Fruit fly (Drosophila melanogaster) whole organism, embryonic: ENCODE results near the gene CG1309.

Experiments
- Aef1 ChIP-seq: fragments of 200-800 bp; sonication (Bioruptor generic); IDR thresholded peaks from 3 replicates; pipeline ENCODE4 v1.3.6; 2022; ENCODE audit warnings: missing biosample characterization, missing genetic modification characterization
- Atf6 ChIP-seq: fragments of 200-800 bp; sonication (Bioruptor generic); IDR thresholded peaks from 2 replicates; pipeline ENCODE4 v1.3.6; 2022; ENCODE audit warnings: missing biosample characterization, missing genetic modification characterization
- CG12071 ChIP-seq: fragments of 200-800 bp; sonication (Bioruptor generic); optimal IDR thresholded peaks from 3 replicates; lab custom pipeline; 2018; ENCODE audit warnings: missing biosample characterization, mild to moderate bottlenecking, missing genetic modification characterization
- CG12299 ChIP-seq: fragments of 200-800 bp; sonication (Bioruptor generic); optimal IDR thresholded peaks from 2 replicates; lab custom pipeline; 2018; ENCODE audit warnings: missing biosample characterization, mild to moderate bottlenecking, missing genetic modification characterization
- CG12659 ChIP-seq: fragments of 200-800 bp; sonication (Bioruptor generic); optimal IDR thresholded peaks from 3 replicates; lab custom pipeline; 2017; ENCODE audit warnings: mild to moderate bottlenecking, missing biosample characterization, missing genetic modification reagents, missing genetic modification characterization
- CG12744 ChIP-seq: fragments of 200-800 bp; sonication (Bioruptor generic); optimal IDR thresholded peaks from 2 replicates; lab custom pipeline; 2016; ENCODE audit warnings: missing biosample characterization, missing genetic modification characterization
- CG13123 ChIP-seq: fragments of 200-800 bp; sonication (Bioruptor generic); optimal IDR thresholded peaks from 2 replicates; lab custom pipeline; 2016; ENCODE audit warnings: missing biosample characterization, missing genetic modification characterization
- CG14050 ChIP-seq: fragments of 200-800 bp; sonication (Bioruptor generic); IDR thresholded peaks from 3 replicates; pipeline ENCODE4 v1.3.6; 2022; ENCODE audit warnings: missing biosample characterization, missing genetic modification characterization
- CG1529 ChIP-seq: fragments of 200-800 bp; sonication (Bioruptor generic); optimal IDR thresholded peaks from 3 replicates; lab custom pipeline; 2018; ENCODE audit warnings: missing biosample characterization, missing genetic modification characterization
- CG15479 ChIP-seq: fragments of 200-800 bp; sonication (Bioruptor generic); optimal IDR thresholded peaks from 3 replicates; lab custom pipeline; 2019; ENCODE audit warnings: missing biosample characterization, mild to moderate bottlenecking, missing genetic modification characterization, moderate library complexity
- CG17385 ChIP-seq: fragments of 200-800 bp; sonication (Bioruptor generic); optimal IDR thresholded peaks from 3 replicates; lab custom pipeline; 2018; ENCODE audit warnings: missing biosample characterization, mild to moderate bottlenecking, missing genetic modification characterization
- CG17568 ChIP-seq: fragments of 200-800 bp; sonication (Bioruptor generic); optimal IDR thresholded peaks from 2 replicates; lab custom pipeline; 2018; ENCODE audit warnings: missing biosample characterization, mild to moderate bottlenecking, missing genetic modification characterization, moderate library complexity
- CG17829 ChIP-seq: fragments of 200-800 bp; optimal IDR thresholded peaks from 2 replicates; lab custom pipeline; 2019; ENCODE audit warnings: missing biosample characterization, mild to moderate bottlenecking, missing genetic modification characterization, moderate library complexity
- CG3163 ChIP-seq: fragments of 200-800 bp; sonication (Bioruptor generic); optimal IDR thresholded peaks from 3 replicates; lab custom pipeline; 2016; ENCODE audit warnings: missing biosample characterization, missing genetic modification characterization
- CG5180 ChIP-seq: fragments of 200-800 bp; sonication (Bioruptor generic); optimal IDR thresholded peaks from 3 replicates; lab custom pipeline; 2017; ENCODE audit warnings: missing biosample characterization, missing genetic modification characterization, mild to moderate bottlenecking, moderate library complexity, missing genetic modification reagents
- CG5245 ChIP-seq: fragments of 200-800 bp; sonication (Bioruptor generic); optimal IDR thresholded peaks from 3 replicates; lab custom pipeline; 2016; ENCODE audit warnings: missing biosample characterization, missing genetic modification characterization
- CG6854 ChIP-seq: fragments of 200-800 bp; sonication (Bioruptor generic); optimal IDR thresholded peaks from 3 replicates; lab custom pipeline; 2017; ENCODE audit warnings: missing biosample characterization, mild to moderate bottlenecking, missing genetic modification characterization
- CG7987 ChIP-seq: fragments of 200-800 bp; sonication (Bioruptor generic); optimal IDR thresholded peaks from 2 replicates; lab custom pipeline; 2018; ENCODE audit warnings: missing biosample characterization, mild to moderate bottlenecking, missing genetic modification characterization, moderate library complexity
- CG8359 ChIP-seq: fragments of 200-800 bp; sonication (Bioruptor generic); optimal IDR thresholded peaks from 2 replicates; lab custom pipeline; 2017; ENCODE audit warnings: missing biosample characterization, mild to moderate bottlenecking, missing genetic modification characterization, borderline replicate concordance
- CG9727 ChIP-seq: fragments of 200-800 bp; sonication (Bioruptor generic); optimal IDR thresholded peaks from 3 replicates; lab custom pipeline; 2017; ENCODE audit warnings: missing biosample characterization, mild to moderate bottlenecking, missing genetic modification characterization
- CTCF ChIP-seq: fragments of 200-800 bp; sonication (Bioruptor generic); optimal IDR thresholded peaks from 2 replicates; lab custom pipeline; 2017; ENCODE audit warnings: missing biosample characterization, mild to moderate bottlenecking, missing genetic modification characterization, moderate library complexity
- Camta ChIP-seq: fragments of 200-800 bp; sonication (Bioruptor generic); optimal IDR thresholded peaks from 2 replicates; lab custom pipeline; 2016; ENCODE audit warnings: missing biosample characterization, missing genetic modification characterization
- D ChIP-seq, 2 experiments: fragments of 200-800 bp in 1 of 2; fragments of >200 bp in 1 of 2; sonication (Bioruptor generic) in 1 of 2; optimal IDR thresholded peaks; 2 replicates in 1 of 2; 3 replicates in 1 of 2; lab custom pipeline; 2017; ENCODE audit warnings: mild to moderate bottlenecking in 1 of 2, missing biosample characterization in 1 of 2, missing genetic modification characterization in 1 of 2, missing genetic modification reagents in 1 of 2
- Drgx ChIP-seq: fragments of 200-800 bp; sonication (Bioruptor generic); IDR thresholded peaks from 2 replicates; pipeline ENCODE4 v1.3.6; 2022; ENCODE audit warnings: missing biosample characterization, missing genetic modification characterization
- HLH4C ChIP-seq: fragments of 200-800 bp; sonication (Bioruptor generic); IDR thresholded peaks from 3 replicates; pipeline ENCODE4 v1.3.6; 2022; ENCODE audit warnings: missing biosample characterization, missing genetic modification characterization; ENCODE audit not compliant: partially characterized antibody
- Jarid2 ChIP-seq: fragments of 200-800 bp; sonication (Bioruptor generic); optimal IDR thresholded peaks from 3 replicates; lab custom pipeline; 2017; ENCODE audit warnings: mild to moderate bottlenecking, missing biosample characterization, missing genetic modification reagents, missing genetic modification characterization
- Optix ChIP-seq: fragments of 200-800 bp; sonication (Bioruptor generic); IDR thresholded peaks from 3 replicates; pipeline ENCODE4 v1.3.6; 2022; ENCODE audit warnings: missing biosample characterization, missing genetic modification characterization
- Rfx ChIP-seq: fragments of 200-800 bp; sonication (Bioruptor generic); IDR thresholded peaks from 2 replicates; pipeline ENCODE4 v1.3.6; 2022; ENCODE audit warnings: missing biosample characterization, missing genetic modification characterization
- Six4 ChIP-seq: fragments of 200-800 bp; sonication (Bioruptor generic); optimal IDR thresholded peaks from 2 replicates; lab custom pipeline; 2016; ENCODE audit warnings: missing biosample characterization, missing genetic modification characterization
- Xbp1 ChIP-seq: fragments of 200-800 bp; sonication (Bioruptor generic); optimal IDR thresholded peaks from 3 replicates; lab custom pipeline; 2016; ENCODE audit warnings: missing biosample characterization, mild to moderate bottlenecking, missing genetic modification characterization
- ara ChIP-seq: fragments of 200-800 bp; sonication (Bioruptor generic); IDR thresholded peaks from 2 replicates; pipeline ENCODE4 v1.3.6; 2022; ENCODE audit warnings: missing biosample characterization, missing genetic modification characterization
- chinmo ChIP-seq: fragments of 200-800 bp; sonication (Bioruptor generic); IDR thresholded peaks from 4 replicates; pipeline ENCODE4 v1.3.6; 2022; ENCODE audit warnings: missing biosample characterization, missing genetic modification characterization; ENCODE audit not compliant: partially characterized antibody
- dmrt11E ChIP-seq: fragments of 200-800 bp; sonication (Bioruptor generic); optimal IDR thresholded peaks from 3 replicates; lab custom pipeline; 2018; ENCODE audit warnings: missing biosample characterization, mild to moderate bottlenecking, missing genetic modification characterization, moderate library complexity
- ems ChIP-seq: fragments of 200-800 bp; sonication (Bioruptor generic); optimal IDR thresholded peaks from 3 replicates; lab custom pipeline; 2016; ENCODE audit warnings: missing biosample characterization, missing genetic modification characterization
- fd3F ChIP-seq: fragments of 200-800 bp; sonication (Bioruptor generic); optimal IDR thresholded peaks from 2 replicates; lab custom pipeline; 2018; ENCODE audit warnings: missing biosample characterization, mild to moderate bottlenecking, missing genetic modification characterization, moderate library complexity
- gro ChIP-seq: fragments of 200-800 bp; sonication (Bioruptor generic); optimal IDR thresholded peaks from 2 replicates; lab custom pipeline; 2016; ENCODE audit warnings: missing biosample characterization, missing genetic modification characterization
- kah ChIP-seq: fragments of 200-800 bp; sonication (Bioruptor generic); optimal IDR thresholded peaks from 2 replicates; lab custom pipeline; 2018; ENCODE audit warnings: missing biosample characterization, mild to moderate bottlenecking, missing genetic modification characterization
- kay ChIP-seq: fragments of 200-800 bp; sonication (Bioruptor generic); optimal IDR thresholded peaks from 2 replicates; lab custom pipeline; 2016; ENCODE audit warnings: missing biosample characterization, missing genetic modification characterization
- kni ChIP-seq: fragments of 200-800 bp; sonication (Bioruptor generic); optimal IDR thresholded peaks from 3 replicates; lab custom pipeline; 2017; ENCODE audit warnings: mild to moderate bottlenecking, missing biosample characterization, missing genetic modification reagents, missing genetic modification characterization
- lola ChIP-seq, 3 experiments: fragments of >200 bp in 2 of 3; fragments of 200-800 bp in 1 of 3; sonication (Bioruptor generic) in 1 of 3; optimal IDR thresholded peaks; 2 replicates each; lab custom pipeline; 2017 to 2019; ENCODE audit warnings: missing biosample characterization in 3 of 3, missing genetic modification characterization in 3 of 3, mild to moderate bottlenecking in 1 of 3, moderate library complexity in 1 of 3
- mam ChIP-seq: fragments of 200-800 bp; sonication (Bioruptor generic); optimal IDR thresholded peaks from 3 replicates; lab custom pipeline; 2016; ENCODE audit warnings: missing biosample characterization, missing genetic modification characterization
- odd ChIP-seq: fragments of 200-800 bp; sonication (Bioruptor generic); optimal IDR thresholded peaks from 2 replicates; lab custom pipeline; 2017; ENCODE audit warnings: missing biosample characterization, mild to moderate bottlenecking, missing genetic modification characterization
- org-1 ChIP-seq: fragments of 200-800 bp; sonication (Bioruptor generic); optimal IDR thresholded peaks from 2 replicates; lab custom pipeline; 2017; ENCODE audit warnings: missing biosample characterization, missing genetic modification characterization
- phol ChIP-seq: fragments of 200-800 bp; sonication (Bioruptor generic); optimal IDR thresholded peaks from 3 replicates; lab custom pipeline; 2018; ENCODE audit warnings: missing biosample characterization, mild to moderate bottlenecking, missing genetic modification characterization, moderate library complexity
- pita ChIP-seq: fragments of 200-800 bp; sonication (Bioruptor generic); optimal IDR thresholded peaks from 2 replicates; lab custom pipeline; 2017; ENCODE audit warnings: missing biosample characterization, mild to moderate bottlenecking, missing genetic modification characterization
- pum ChIP-seq: fragments of 200-800 bp; sonication (Bioruptor generic); optimal IDR thresholded peaks from 2 replicates; lab custom pipeline; 2016; ENCODE audit warnings: missing biosample characterization, missing genetic modification characterization
- pzg ChIP-seq: fragments of 200-800 bp; sonication (Bioruptor generic); optimal IDR thresholded peaks from 3 replicates; lab custom pipeline; 2018; ENCODE audit warnings: missing biosample characterization, mild to moderate bottlenecking, missing genetic modification characterization, moderate library complexity
- sens-2 ChIP-seq: fragments of 200-800 bp; sonication (Bioruptor generic); IDR thresholded peaks from 2 replicates; pipeline ENCODE4 v1.3.6; 2022; ENCODE audit warnings: missing biosample characterization, missing genetic modification characterization
- vfl ChIP-seq: fragments of 200-800 bp; sonication (Bioruptor generic); optimal IDR thresholded peaks from 2 replicates; lab custom pipeline; 2016; ENCODE audit warnings: missing biosample characterization, missing genetic modification characterization
- vnd ChIP-seq: fragments of 200-800 bp; sonication (Bioruptor generic); IDR thresholded peaks from 3 replicates; pipeline ENCODE4 v1.3.6; 2022; ENCODE audit warnings: missing biosample characterization, missing genetic modification characterization; ENCODE audit not compliant: partially characterized antibody

CG1309 gene

DNA sequence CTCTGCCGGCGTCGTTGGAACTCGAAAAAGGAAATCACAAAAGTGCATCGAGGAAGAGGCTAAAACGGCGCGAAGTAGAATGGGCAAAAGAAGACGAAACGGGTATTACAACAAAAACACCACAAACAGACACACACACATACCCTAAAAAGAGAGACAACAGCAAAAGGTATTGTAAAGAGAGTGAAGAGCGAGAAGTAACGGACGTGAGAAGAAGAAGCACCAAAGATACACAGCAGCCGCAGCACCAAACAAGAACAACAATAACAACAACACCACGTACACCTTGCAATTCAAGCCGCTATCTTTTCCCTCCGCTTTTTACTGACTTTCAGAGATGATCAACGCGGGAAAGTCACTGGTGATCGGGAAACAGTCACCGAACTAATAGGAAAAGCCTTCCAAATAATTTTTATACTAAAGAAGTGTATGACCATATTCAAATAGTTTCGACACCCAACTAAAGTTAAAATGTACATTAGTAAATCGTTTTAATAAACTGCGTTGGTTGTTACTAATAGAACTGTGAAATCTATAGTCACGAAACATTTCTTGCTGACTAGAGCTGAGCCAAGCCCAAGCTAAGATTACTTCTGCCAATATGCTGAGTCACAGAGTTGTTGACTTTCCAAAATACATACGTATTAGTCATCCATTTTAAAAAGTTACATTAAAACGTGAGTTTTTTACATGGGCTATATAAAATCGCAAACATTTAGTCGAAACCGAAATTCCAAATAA is 6.9 kb upstream of the CG1309 start (continued):
- TF ChIP-seq CG14050 (GFP tag; lab: Robert Waterston, UW) (no peak), vnd (GFP tag; lab: Robert Waterston, UW) (no peak), dmrt11E (tag; lab: Kevin White, UChicago) (no peak), Jarid2 (GFP tag; lab: Kevin White, UChicago) (no peak), CG17568 (no peak), Drgx (GFP tag; lab: Robert Waterston, UW) (no peak), kni (GFP tag; lab: Kevin White, UChicago) (peak; percentile 46), D (optimal IDR thresholded peaks at IDR 0.05; lab: Kevin White, UChicago) (no peak), D (GFP tag; optimal IDR thresholded peaks at IDR 0.05; lab: Kevin White, UChicago) (no peak), pum (GFP tag; lab: Kevin White, UChicago) (no peak), Camta (GFP tag; lab: Kevin White, UChicago) (no peak), pita (GFP tag; lab: Kevin White, UChicago) (no peak), CG12659 (GFP tag; lab: Kevin White, UChicago) (no peak), Rfx (GFP tag; lab: Robert Waterston, UW) (no peak), mam (GFP tag; lab: Kevin White, UChicago) (no peak), CG1529 (GFP tag; lab: Kevin White, UChicago) (no peak), Xbp1 (no peak), HLH4C (GFP tag; lab: Robert Waterston, UW) (no peak), CG5180 (GFP tag; lab: Kevin White, UChicago) (no peak), CG12744 (no peak), fd3F (GFP tag; lab: Kevin White, UChicago) (no peak), kay (GFP tag; lab: Kevin White, UChicago) (no peak), org-1 (GFP tag; lab: Kevin White, UChicago) (no peak), phol (no peak), Aef1 (GFP tag; lab: Robert Waterston, UW) (no peak), pzg (GFP tag; lab: Kevin White, UChicago) (no peak), ara (GFP tag; lab: Robert Waterston, UW) (no peak), lola (GFP tag; optimal IDR thresholded peaks at IDR 0.05; lab: Kevin White, UChicago) (peak in 1 of 3 experiments; percentile 8), CG17829 (tag; lab: Kevin White, UChicago) (peak; percentile 2), ems (no peak), odd (GFP tag; lab: Kevin White, UChicago) (no peak), CG13123 (GFP tag; lab: Kevin White, UChicago) (no peak), CG6854 (GFP tag; lab: Kevin White, UChicago) (no peak), CG12299 (tag; lab: Kevin White, UChicago) (no peak), vfl (GFP tag; lab: Kevin White, UChicago) (no peak), CTCF (GFP tag; lab: Kevin White, UChicago) (no peak), kah (GFP tag; lab: Kevin White, UChicago) (no peak), sens-2 (GFP tag; lab: Robert Waterston, UW) (no peak), CG7987 (GFP tag; lab: Kevin White, UChicago) (no peak), CG12071 (GFP tag; lab: Kevin White, UChicago) (no peak), CG8359 (GFP tag; lab: Kevin White, UChicago) (no peak), Atf6 (no peak), Optix (GFP tag; lab: Robert Waterston, UW) (no peak), CG3163 (GFP tag; lab: Kevin White, UChicago) (peak; percentile 81), chinmo (GFP tag; lab: Robert Waterston, UW) (no peak), CG17385 (GFP tag; lab: Kevin White, UChicago) (peak; percentile 91), Six4 (GFP tag; lab: Kevin White, UChicago) (no peak), CG9727 (GFP tag; lab: Kevin White, UChicago) (no peak), CG5245 (GFP tag; lab: Kevin White, UChicago) (no peak), CG15479 (GFP tag; lab: Kevin White, UChicago) (peak; percentile 35), gro (GFP tag; lab: Kevin White, UChicago) (no peak)
